Worm (Caenorhabditis elegans) whole organism, young adult: ENCODE data around the gene unc-36.

Experiments
- B0019.2 ChIP-seq: fragments of 200-800 bp; sonication (Bioruptor generic); conservative IDR thresholded peaks from 2 replicates; pipeline ENCODE4 v1.3.6; 2022; ENCODE audit warnings: missing genetic modification reagents, missing genetic modification characterization, missing compliant biosample characterization
- C06A6.2 ChIP-seq: fragments of 200-800 bp; sonication (Bioruptor generic); conservative IDR thresholded peaks from 2 replicates; pipeline ENCODE4 v1.3.6; 2022; ENCODE audit warnings: missing genetic modification characterization, missing compliant biosample characterization
- C17E4.6 ChIP-seq: fragments of 200-800 bp; sonication (Bioruptor generic); IDR thresholded peaks from 2 replicates; pipeline ENCODE4 v1.3.6; 2022; ENCODE audit warnings: missing genetic modification reagents, missing genetic modification characterization, missing compliant biosample characterization
- F23B12.7 ChIP-seq: sonication (generic microtip); optimal IDR thresholded peaks from 2 replicates; lab custom pipeline; 2017; ENCODE audit warnings: missing genetic modification characterization, mild to moderate bottlenecking, missing compliant biosample characterization, antibody characterized with exemption, moderate library complexity; ENCODE audit not compliant: insufficient read depth
- T07F8.4 ChIP-seq: sonication (generic microtip); optimal IDR thresholded peaks from 2 replicates; lab custom pipeline; 2016; ENCODE audit warnings: mild to moderate bottlenecking, missing genetic modification characterization, moderate library complexity, missing compliant biosample characterization
- Y79H2A.3 ChIP-seq: fragments of 200-800 bp; sonication (Bioruptor generic); conservative IDR thresholded peaks from 2 replicates; pipeline ENCODE4 v1.3.6; 2022; ENCODE audit warnings: missing genetic modification reagents, missing genetic modification characterization, missing compliant biosample characterization
- ZK185.1 ChIP-seq: sonication (generic microtip); optimal IDR thresholded peaks from 2 replicates; lab custom pipeline; 2016; ENCODE audit warnings: mild to moderate bottlenecking, missing genetic modification characterization, missing compliant biosample characterization; ENCODE audit not compliant: poor library complexity, severe bottlenecking
- akir-1 ChIP-seq: fragments of 200-800 bp; sonication (Bioruptor generic); optimal IDR thresholded peaks from 2 replicates; lab custom pipeline; 2018; ENCODE audit warnings: mild to moderate bottlenecking, missing genetic modification characterization, moderate library complexity, missing compliant biosample characterization
- attf-3 ChIP-seq: fragments of 200-800 bp; sonication (Bioruptor generic); conservative IDR thresholded peaks from 2 replicates; pipeline ENCODE4 v1.3.6; 2022; ENCODE audit warnings: missing genetic modification reagents, missing genetic modification characterization, missing compliant biosample characterization
- bed-1 ChIP-seq: fragments of 200-800 bp; sonication (Bioruptor generic); IDR thresholded peaks from 2 replicates; pipeline ENCODE4 v1.3.6; 2022; ENCODE audit warnings: missing genetic modification reagents, missing genetic modification characterization, missing compliant biosample characterization
- bed-2 ChIP-seq: fragments of 200-800 bp; sonication (Bioruptor generic); IDR thresholded peaks from 2 replicates; pipeline ENCODE4 v1.3.6; 2022; ENCODE audit warnings: missing genetic modification reagents, missing genetic modification characterization, missing compliant biosample characterization
- die-1 ChIP-seq: sonication (generic microtip); optimal IDR thresholded peaks from 2 replicates; lab custom pipeline; 2016; ENCODE audit warnings: missing genotype, mild to moderate bottlenecking, missing genetic modification characterization, missing compliant biosample characterization
- efl-1 ChIP-seq: fragments of 150-350 bp; optimal IDR thresholded peaks from 2 replicates; lab custom pipeline; 2014; ENCODE audit warnings: missing biosample characterization, missing genetic modification reagents, missing genetic modification characterization
- egl-18 ChIP-seq: fragments of 200-800 bp; sonication (Bioruptor generic); IDR thresholded peaks from 2 replicates; pipeline ENCODE4 v1.3.6; 2022; ENCODE audit warnings: missing genetic modification reagents, missing genetic modification characterization, missing compliant biosample characterization
- ets-4 ChIP-seq: fragments of 200-800 bp; sonication (Bioruptor generic); optimal IDR thresholded peaks from 2 replicates; lab custom pipeline; 2018; ENCODE audit warnings: mild to moderate bottlenecking, missing genetic modification characterization, missing compliant biosample characterization
- him-1 ChIP-seq: sonication (generic microtip); optimal IDR thresholded peaks from 2 replicates; lab custom pipeline; 2016; ENCODE audit warnings: missing genotype, missing genetic modification reagents, missing genetic modification characterization, missing compliant biosample characterization
- hlh-12 ChIP-seq: sonication (generic microtip); optimal IDR thresholded peaks from 2 replicates; lab custom pipeline; 2016; ENCODE audit warnings: missing genetic modification characterization, missing compliant biosample characterization
- hsf-1 ChIP-seq: fragments of 200-800 bp; sonication (Bioruptor generic); IDR thresholded peaks from 2 replicates; pipeline ENCODE4 v1.3.6; 2022; ENCODE audit warnings: missing genetic modification reagents, missing genetic modification characterization, missing compliant biosample characterization
- let-526 ChIP-seq: fragments of 200-800 bp; sonication (Bioruptor generic); IDR thresholded peaks from 2 replicates; pipeline ENCODE4 v1.3.6; 2022; ENCODE audit warnings: missing genetic modification reagents, missing genetic modification characterization, missing compliant biosample characterization
- lin-40 ChIP-seq: sonication (generic microtip); optimal IDR thresholded peaks from 2 replicates; lab custom pipeline; 2016; ENCODE audit warnings: missing genetic modification characterization, mild to moderate bottlenecking, missing compliant biosample characterization, missing genotype, missing genetic modification reagents
- lin-54 ChIP-seq: fragments of 200-800 bp; sonication (Bioruptor generic); optimal IDR thresholded peaks from 2 replicates; lab custom pipeline; 2018; ENCODE audit warnings: mild to moderate bottlenecking, missing genetic modification characterization, missing compliant biosample characterization
- lsy-27 ChIP-seq: sonication (generic microtip); optimal IDR thresholded peaks from 2 replicates; lab custom pipeline; 2017; ENCODE audit warnings: missing genetic modification characterization, mild to moderate bottlenecking, missing compliant biosample characterization, antibody characterized with exemption, missing genotype, borderline replicate concordance; ENCODE audit not compliant: insufficient read depth
- nfya-1 ChIP-seq: sonication (generic microtip); optimal IDR thresholded peaks from 2 replicates; lab custom pipeline; 2017; ENCODE audit warnings: antibody characterized with exemption, missing compliant biosample characterization, missing genetic modification characterization, borderline replicate concordance; ENCODE audit not compliant: insufficient read depth
- nhr-120 ChIP-seq: fragments of 200-800 bp; sonication (Bioruptor generic); IDR thresholded peaks from 2 replicates; pipeline ENCODE4 v1.3.6; 2022; ENCODE audit warnings: missing genetic modification characterization, missing compliant biosample characterization
- nhr-90 ChIP-seq: sonication (generic microtip); optimal IDR thresholded peaks from 2 replicates; lab custom pipeline; 2016; ENCODE audit warnings: missing genotype, mild to moderate bottlenecking, missing genetic modification characterization, missing compliant biosample characterization
- pbrm-1 ChIP-seq: fragments of 200-800 bp; sonication (Bioruptor generic); IDR thresholded peaks from 2 replicates; pipeline ENCODE4 v1.3.6; 2022; ENCODE audit warnings: missing genetic modification reagents, missing genetic modification characterization, missing compliant biosample characterization
- rec-8 ChIP-seq, 2 experiments: sonication (generic microtip); optimal IDR thresholded peaks; 2 replicates each; lab custom pipeline; 2016; ENCODE audit warnings: mild to moderate bottlenecking in 2 of 2, missing genetic modification characterization in 2 of 2, missing genetic modification reagents in 2 of 2, missing genotype in 2 of 2, missing biosample characterization in 1 of 2, missing compliant biosample characterization in 1 of 2, moderate library complexity in 1 of 2
- rpc-1 ChIP-seq, 2 experiments: fragments of 150-350 bp in 1 of 2; sonication (generic microtip) in 1 of 2; optimal IDR thresholded peaks; 2 replicates each; lab custom pipeline; 2014 to 2018; ENCODE audit warnings: missing biosample characterization in 1 of 2, missing genetic modification characterization in 1 of 2, missing genetic modification reagents in 1 of 2, missing genotype in 1 of 2
- sdz-38 ChIP-seq: sonication (generic microtip); optimal IDR thresholded peaks from 2 replicates; lab custom pipeline; 2016; ENCODE audit warnings: missing genotype, missing genetic modification characterization, missing compliant biosample characterization
- snpc-1.1 ChIP-seq: sonication (generic microtip); optimal IDR thresholded peaks from 2 replicates; lab custom pipeline; 2017; ENCODE audit warnings: missing genetic modification characterization, mild to moderate bottlenecking, missing compliant biosample characterization, antibody characterized with exemption, moderate library complexity, missing genotype, missing genetic modification reagents; ENCODE audit not compliant: insufficient read depth
- snpc-1.3 ChIP-seq: sonication (generic microtip); optimal IDR thresholded peaks from 2 replicates; lab custom pipeline; 2017; ENCODE audit warnings: missing genetic modification characterization, mild to moderate bottlenecking, missing compliant biosample characterization, antibody characterized with exemption, moderate library complexity, missing genotype, missing genetic modification reagents; ENCODE audit not compliant: insufficient read depth
- snpc-4 ChIP-seq, 5 experiments: fragments of 150-350 bp in 1 of 5; sonication (generic microtip) in 4 of 5; optimal IDR thresholded peaks; 2 replicates each; lab custom pipeline; 2014 to 2018; ENCODE audit warnings: missing genetic modification characterization in 5 of 5, missing biosample characterization in 3 of 5, antibody characterized with exemption in 2 of 5, mild to moderate bottlenecking in 2 of 5, missing compliant biosample characterization in 2 of 5, missing genotype in 2 of 5, moderate library complexity in 2 of 5, missing genetic modification reagents in 1 of 5
- sptf-2 ChIP-seq: fragments of 200-800 bp; sonication (Bioruptor generic); optimal IDR thresholded peaks from 2 replicates; lab custom pipeline; 2018; ENCODE audit warnings: mild to moderate bottlenecking, missing genetic modification characterization, missing compliant biosample characterization
- tbp1 ChIP-seq: fragments of 200-800 bp; sonication (Bioruptor generic); optimal IDR thresholded peaks from 2 replicates; lab custom pipeline; 2018; ENCODE audit warnings: mild to moderate bottlenecking, missing genetic modification characterization, missing compliant biosample characterization
- ztf-18 ChIP-seq: sonication (generic microtip); optimal IDR thresholded peaks from 2 replicates; lab custom pipeline; 2016; ENCODE audit warnings: missing genotype, mild to moderate bottlenecking, missing genetic modification characterization, missing compliant biosample characterization

unc-36 gene

DNA sequence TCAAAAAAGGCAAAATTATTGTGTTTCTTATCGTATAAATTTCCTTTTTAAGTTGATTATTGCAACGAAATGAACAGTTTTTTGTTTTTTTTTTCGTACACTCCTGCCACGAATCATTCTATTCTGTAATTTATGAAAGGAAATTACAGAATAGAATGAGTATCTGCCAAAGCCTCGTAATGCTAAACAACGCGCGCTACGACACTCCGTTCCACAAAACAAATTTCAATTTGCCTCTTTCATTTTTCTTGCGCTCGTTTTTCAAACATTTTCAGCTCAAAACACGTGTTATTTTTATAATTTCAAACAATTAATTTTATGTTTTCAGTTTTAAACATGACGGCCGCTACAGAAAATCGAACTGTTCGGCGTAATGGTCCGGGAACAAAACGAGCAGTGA, 23.8 kb upstream of the unc-36 start, which contains the start of gene mob-4:
TSS of gene mob-4 (plus strand) at position 329 of the 400 bp plus-strand sequence.
- TF ChIP-seq ztf-18 (tag; lab: Kevin White, UChicago), result no peak
- peak; percentile 88 for TF ChIP-seq attf-3
- TF ChIP-seq C17E4.6 (GFP tag; lab: Robert Waterston, UW), result no peak

DNA sequence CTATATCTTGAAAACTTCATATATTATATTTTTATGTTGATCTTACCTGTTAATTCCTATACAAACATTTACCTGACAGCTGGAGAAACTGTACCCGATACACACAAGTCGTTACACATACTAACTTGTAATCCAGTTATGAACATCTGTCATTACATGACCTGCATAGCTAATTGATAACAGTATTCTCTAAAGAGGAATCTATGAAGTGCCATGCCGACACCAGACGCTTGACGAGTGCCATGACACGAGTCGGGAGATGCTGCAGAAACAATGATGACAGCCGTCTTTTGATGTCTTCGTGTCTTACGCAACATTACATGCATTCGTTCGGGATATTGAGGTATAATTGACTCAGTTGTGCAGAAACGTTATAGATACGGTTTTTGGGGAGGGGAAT, 19.1 kb upstream of the unc-36 start:
- TF ChIP-seq nhr-90 (tag; lab: Kevin White, UChicago) (no peak), snpc-1.1 (tag; lab: Kevin White, UChicago) (no peak), nhr-120 (GFP tag; lab: Robert Waterston, UW) (no peak), bed-1 (GFP tag; lab: Robert Waterston, UW) (no peak), let-526 (GFP tag; lab: Robert Waterston, UW) (no peak), snpc-4 (GFP tag; optimal IDR thresholded peaks at IDR 0.05; lab: Kevin White, UChicago) (no peak), snpc-4 (tag; optimal IDR thresholded peaks at IDR 0.05; lab: Kevin White, UChicago) (no peak), akir-1 (no peak), nfya-1 (tag; lab: Kevin White, UChicago) (no peak), C17E4.6 (GFP tag; lab: Robert Waterston, UW) (no peak), Y79H2A.3 (no peak), sptf-2 (GFP tag; lab: Kevin White, UChicago) (no peak), snpc-1.3 (no peak), lsy-27 (tag; lab: Kevin White, UChicago) (no peak), ets-4 (GFP tag; lab: Kevin White, UChicago) (no peak), sdz-38 (no peak), B0019.2 (GFP tag; lab: Robert Waterston, UW) (no peak)

DNA sequence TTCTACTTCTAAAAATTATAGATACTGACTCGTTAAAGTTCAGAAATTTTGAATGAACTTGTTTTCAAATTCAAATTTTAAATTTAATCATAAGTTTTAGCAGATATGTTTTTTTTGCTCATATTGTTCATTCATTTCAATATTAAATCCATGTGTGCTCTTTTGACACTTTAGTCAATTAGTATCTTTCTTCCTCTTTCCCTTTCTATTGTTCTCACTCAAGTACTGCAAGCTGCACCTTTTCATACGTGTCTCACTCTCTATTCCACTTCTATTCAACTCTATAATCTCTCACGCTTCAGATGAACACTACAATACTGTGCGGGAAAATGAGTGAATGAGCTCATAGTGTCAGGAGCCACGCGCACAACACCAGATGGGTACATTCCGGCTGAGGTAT, 16.9 kb upstream of the unc-36 start, which contains the start of gene C30A5.16:
TSS of gene C30A5.16 (plus strand) at position 301 of the 400 bp plus-strand sequence.
- TF ChIP-seq hsf-1 (GFP tag; lab: Robert Waterston, UW) (no peak), C06A6.2 (GFP tag; lab: Robert Waterston, UW) (no peak), hlh-12 (tag; lab: Kevin White, UChicago) (no peak), T07F8.4 (tag; lab: Kevin White, UChicago) (no peak), ZK185.1 (tag; lab: Kevin White, UChicago) (no peak), rpc-1 (optimal IDR thresholded peaks at IDR 0.05; lab: Kevin White, UChicago) (no peak), rpc-1 (tag; optimal IDR thresholded peaks at IDR 0.05; lab: Kevin White, UChicago) (no peak), ztf-18 (tag; lab: Kevin White, UChicago) (no peak), lin-40 (tag; lab: Kevin White, UChicago) (no peak), egl-18 (GFP tag; lab: Robert Waterston, UW) (no peak), F23B12.7 (tag; lab: Kevin White, UChicago) (no peak), lin-54 (GFP tag; lab: Kevin White, UChicago) (no peak), die-1 (tag; lab: Kevin White, UChicago) (no peak), efl-1 (no peak), bed-2 (GFP tag; lab: Robert Waterston, UW) (no peak), bed-1 (GFP tag; lab: Robert Waterston, UW) (no peak), tbp1 (GFP tag; lab: Kevin White, UChicago) (no peak), snpc-4 (GFP tag; optimal IDR thresholded peaks at IDR 0.05; lab: Kevin White, UChicago) (no peak), snpc-4 (tag; optimal IDR thresholded peaks at IDR 0.05; lab: Kevin White, UChicago) (no peak), pbrm-1 (no peak), him-1 (tag; lab: Kevin White, UChicago) (no peak), rec-8 (tag; optimal IDR thresholded peaks at IDR 0.05; lab: Kevin White, UChicago) (no peak)
